Fruit fly (Drosophila melanogaster) whole organism: ENCODE data around the gene trbd.

Experiments used
- CG8478 ChIP-seq: fragments of >200 bp; optimal IDR thresholded peaks from 2 replicates; lab custom pipeline; 2018; ENCODE audit warnings: inconsistent platforms
- Dll ChIP-seq: fragments of >200 bp; optimal IDR thresholded peaks from 2 replicates; lab custom pipeline; 2017
- pan ChIP-seq: fragments of >200 bp; optimal IDR thresholded peaks from 2 replicates; lab custom pipeline; 2017
- psq ChIP-seq: fragments of >200 bp; optimal IDR thresholded peaks from 2 replicates; lab custom pipeline; 2017
- usp ChIP-seq: fragments of >200 bp; optimal IDR thresholded peaks from 2 replicates; lab custom pipeline; 2017; ENCODE audit warnings: missing biosample characterization, missing genetic modification characterization, mixed read lengths

DNA sequence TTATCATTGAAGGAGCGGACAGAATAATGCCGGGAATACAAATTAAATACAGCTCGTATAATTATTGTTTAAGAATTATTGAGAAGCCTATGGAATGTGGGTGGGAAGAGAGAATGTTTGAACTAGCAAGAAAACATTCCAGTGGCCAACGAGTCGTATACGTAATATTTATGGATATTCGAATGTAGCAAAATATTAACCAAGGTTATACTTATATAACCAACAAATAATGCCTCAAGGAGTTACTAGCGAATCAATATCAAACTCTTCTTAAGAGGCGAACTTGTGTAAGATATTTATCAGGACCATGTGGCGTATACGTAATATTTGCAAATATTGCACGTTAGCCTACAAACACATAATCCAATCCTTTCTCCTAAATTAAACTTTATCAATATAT is 45.4 kb downstream of the trbd start:
- TF ChIP-seq CG8478 (lab: Kevin White, UChicago) (no peak), usp (GFP tag; lab: Kevin White, UChicago) (no peak), pan (lab: Kevin White, UChicago) (no peak), psq (lab: Kevin White, UChicago) (no peak), Dll (lab: Kevin White, UChicago) (no peak)
